Fruit fly (Drosophila melanogaster): ENCODE measurements around the gene CycY.

Gene CycY

DNA sequence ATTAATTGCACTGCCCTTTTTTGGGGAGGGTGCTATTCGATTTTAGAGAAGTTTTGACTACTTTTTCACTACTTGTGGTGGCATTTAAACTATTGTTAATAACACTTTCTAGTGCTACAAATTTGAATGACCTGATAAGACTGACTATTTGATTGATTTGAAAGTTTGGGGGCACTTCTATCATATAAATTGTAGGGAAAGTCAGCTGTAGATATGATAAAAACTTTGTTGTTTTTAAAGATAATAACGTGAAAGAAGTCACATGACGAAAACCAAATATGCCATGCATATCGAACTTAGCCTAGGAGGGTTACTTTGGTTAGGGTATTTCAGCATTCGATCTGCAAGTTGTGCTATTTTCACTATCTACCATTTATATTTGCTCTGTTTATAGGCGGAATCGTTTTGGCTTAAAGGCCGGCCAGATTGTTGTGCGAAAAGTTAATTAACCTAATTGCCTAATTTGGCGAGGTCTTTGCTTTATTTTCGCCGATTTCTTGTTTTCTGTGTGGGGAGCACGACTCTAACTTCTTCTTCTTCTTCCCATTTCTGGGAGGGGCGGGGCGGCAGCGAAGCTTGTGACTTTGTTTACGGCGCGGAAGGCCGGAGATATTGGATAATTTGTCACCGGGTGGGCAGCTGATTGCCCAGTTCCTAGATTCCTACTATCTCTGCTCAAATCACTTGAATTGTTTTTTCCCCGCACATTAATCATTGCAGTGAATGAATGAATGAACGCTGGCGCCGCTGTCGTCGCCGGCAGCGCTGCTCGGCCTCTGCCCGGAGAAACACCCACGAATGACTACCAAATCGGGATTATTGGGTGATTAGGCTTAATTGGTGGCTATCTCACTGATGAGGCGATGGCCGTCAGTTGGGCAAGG lies 557 bp downstream of the CycY start (continued):
- TF ChIP-seq crc (GFP tag; optimal IDR thresholded peaks at IDR 0.05), result no peak
- no peak for TF ChIP-seq CG7357 (GFP tag; IDR thresholded peaks at IDR 0.05)
- no peak for TF ChIP-seq fd96Cb (tag; optimal IDR thresholded peaks at IDR 0.05)
- TF ChIP-seq CG3407 (GFP tag; optimal IDR thresholded peaks at IDR 0.05), result no peak
- TF ChIP-seq CG10274 (GFP tag; optimal IDR thresholded peaks at IDR 0.05), result no peak
- TF ChIP-seq CG1529 (GFP tag; optimal IDR thresholded peaks at IDR 0.05), result no peak
- TF ChIP-seq Hr3 (GFP tag; optimal IDR thresholded peaks at IDR 0.05), result no peak
- no peak for TF ChIP-seq klu (GFP tag; IDR thresholded peaks at IDR 0.05)
- peak; percentile 15 for TF ChIP-seq CG3281 (GFP tag; optimal IDR thresholded peaks at IDR 0.05)
- 0 out of 4 replicates have a peak, but pooled peaks have one; percentile 68 for TF ChIP-seq chinmo (GFP tag; IDR thresholded peaks at IDR 0.05; ENCODE audit: partially characterized antibody)
- peak; percentile 93 for TF ChIP-seq CG17385 (GFP tag; optimal IDR thresholded peaks at IDR 0.05)
- TF ChIP-seq CG11723 (GFP tag; optimal IDR thresholded peaks at IDR 0.05), result no peak
- no peak for TF ChIP-seq NC2α (GFP tag; optimal IDR thresholded peaks at IDR 0.05)
- TF ChIP-seq h (optimal IDR thresholded peaks at IDR 0.05), result no peak
- no peak for TF ChIP-seq ab (GFP tag; optimal IDR thresholded peaks at IDR 0.05)
- TF ChIP-seq lab (GFP tag; optimal IDR thresholded peaks at IDR 0.05), result peak; percentile 32
- TF ChIP-seq hkb (optimal IDR thresholded peaks at IDR 0.05), result no peak
- no peak for TF ChIP-seq hkb (GFP tag; IDR thresholded peaks at IDR 0.05)
- peak; percentile 57 for TF ChIP-seq sens (GFP tag)
- no peak for TF ChIP-seq ase (GFP tag; IDR thresholded peaks at IDR 0.05)
- peak; percentile 68 for TF ChIP-seq CG4617 (GFP tag; optimal IDR thresholded peaks at IDR 0.05; ENCODE audit: borderline replicate concordance)
- TF ChIP-seq Dip2 (GFP tag; IDR thresholded peaks at IDR 0.05), result no peak
- TF ChIP-seq tin (GFP tag; optimal IDR thresholded peaks at IDR 0.05), result no peak
- TF ChIP-seq E2f2 (GFP tag; IDR thresholded peaks at IDR 0.05), result no peak
- 0 out of 2 replicates have a peak, but pooled peaks have one; percentile 80 for TF ChIP-seq sna (GFP tag; IDR thresholded peaks at IDR 0.05; ENCODE audit: partially characterized antibody)
- no peak for TF ChIP-seq Camta (GFP tag; optimal IDR thresholded peaks at IDR 0.05)
- TF ChIP-seq Hand (GFP tag; optimal IDR thresholded peaks at IDR 0.05), result no peak
- no peak for TF ChIP-seq scrt (GFP tag; optimal IDR thresholded peaks at IDR 0.05)
- TF ChIP-seq Trl (optimal IDR thresholded peaks at IDR 0.05), result no peak
- TF ChIP-seq Trl (GFP tag; optimal IDR thresholded peaks at IDR 0.05), result no peak
- TF ChIP-seq CG11456 (GFP tag; IDR thresholded peaks at IDR 0.05), result no peak
- no peak for TF ChIP-seq br (optimal IDR thresholded peaks at IDR 0.05)
- TF ChIP-seq inv (GFP tag; IDR thresholded peaks at IDR 0.05; ENCODE audit: partially characterized antibody), result no peak
- TF ChIP-seq dmrt99B (tag; optimal IDR thresholded peaks at IDR 0.05), result no peak
- TF ChIP-seq seq (GFP tag; IDR thresholded peaks at IDR 0.05), result no peak
- peak; percentile 5 for TF ChIP-seq D19B (GFP tag; optimal IDR thresholded peaks at IDR 0.05)
- peak; percentile 33 for TF ChIP-seq YL-1 (GFP tag; optimal IDR thresholded peaks at IDR 0.05)
- no peak for TF ChIP-seq B-H2 (GFP tag; optimal IDR thresholded peaks at IDR 0.05)
- TF ChIP-seq CTCF (GFP tag; optimal IDR thresholded peaks at IDR 0.05), result no peak
- no peak for TF ChIP-seq sima (GFP tag; optimal IDR thresholded peaks at IDR 0.05)
- peak; percentile 28 for TF ChIP-seq D (optimal IDR thresholded peaks at IDR 0.05)
- no peak for TF ChIP-seq D (GFP tag; optimal IDR thresholded peaks at IDR 0.05)
- TF ChIP-seq knrl (GFP tag; IDR thresholded peaks at IDR 0.05; ENCODE audit: partially characterized antibody), result no peak
- TF ChIP-seq twi (tag; optimal IDR thresholded peaks at IDR 0.05), result no peak
- TF ChIP-seq CG32532 (GFP tag; IDR thresholded peaks at IDR 0.05), result 0 out of 2 replicates have a peak, but pooled peaks have one; percentile 19
- no peak for TF ChIP-seq Eip74EF (GFP tag; optimal IDR thresholded peaks at IDR 0.05)
- no peak for TF ChIP-seq CG1602 (GFP tag; optimal IDR thresholded peaks at IDR 0.05)
- no peak for TF ChIP-seq CG18262 (tag; optimal IDR thresholded peaks at IDR 0.05)
- TF ChIP-seq pum (GFP tag; optimal IDR thresholded peaks at IDR 0.05), result no peak
- peak; percentile 91 for TF ChIP-seq MESR4 (GFP tag; optimal IDR thresholded peaks at IDR 0.05)
- TF ChIP-seq crol (GFP tag; IDR thresholded peaks at IDR 0.05), result peak; percentile 85

Measured in whole organism, embryonic.